Worm (Caenorhabditis elegans) whole organism, mixed stage, embryonic: Measurements from ENCODE around the gene clec-161.

ENCODE experiments used
- M03D4.4 ChIP-seq: sonication (generic microtip); optimal IDR thresholded peaks from 2 replicates; lab custom pipeline; 2017; ENCODE audit warnings: mild to moderate bottlenecking, missing genetic modification characterization, missing compliant biosample characterization
- bed-3 ChIP-seq: fragments of 200-800 bp; sonication (Bioruptor generic); optimal IDR thresholded peaks from 3 replicates; lab custom pipeline; 2018; ENCODE audit warnings: mild to moderate bottlenecking, missing genetic modification characterization, moderate library complexity, missing compliant biosample characterization
- blmp-1 ChIP-seq: fragments of 150-350 bp; optimal IDR thresholded peaks from 2 replicates; lab custom pipeline; 2014; ENCODE audit warnings: missing biosample characterization, missing genetic modification characterization
- ceh-39 ChIP-seq: fragments of 150-350 bp; optimal IDR thresholded peaks from 2 replicates; lab custom pipeline; 2014; ENCODE audit warnings: missing biosample characterization, missing genetic modification characterization
- ceh-43 ChIP-seq: fragments of 200-800 bp; sonication (Bioruptor generic); optimal IDR thresholded peaks from 2 replicates; lab custom pipeline; 2018; ENCODE audit warnings: mild to moderate bottlenecking, missing genetic modification characterization, moderate library complexity, missing compliant biosample characterization
- ceh-83 ChIP-seq: fragments of 200-800 bp; sonication (Bioruptor generic); optimal IDR thresholded peaks from 2 replicates; lab custom pipeline; 2018; ENCODE audit warnings: mild to moderate bottlenecking, missing genetic modification characterization, missing compliant biosample characterization
- ces-1 ChIP-seq: fragments of 150-350 bp; optimal IDR thresholded peaks from 2 replicates; lab custom pipeline; 2014; ENCODE audit warnings: missing biosample characterization, missing genetic modification reagents, missing genetic modification characterization
- cnd-1 ChIP-seq: fragments of 200-800 bp; sonication (Bioruptor generic); optimal IDR thresholded peaks from 2 replicates; lab custom pipeline; 2018; ENCODE audit warnings: mild to moderate bottlenecking, missing genetic modification characterization, missing compliant biosample characterization
- drap-1 ChIP-seq: fragments of 200-800 bp; sonication (Bioruptor generic); optimal IDR thresholded peaks from 3 replicates; lab custom pipeline; 2018; ENCODE audit warnings: mild to moderate bottlenecking, missing genetic modification characterization, missing compliant biosample characterization
- elt-1 ChIP-seq: sonication (generic microtip); optimal IDR thresholded peaks from 2 replicates; lab custom pipeline; 2017; ENCODE audit warnings: missing genetic modification characterization, mild to moderate bottlenecking, missing compliant biosample characterization, antibody characterized with exemption, moderate library complexity, borderline replicate concordance; ENCODE audit not compliant: insufficient read depth
- elt-3 ChIP-seq: fragments of 150-350 bp; optimal IDR thresholded peaks from 2 replicates; lab custom pipeline; 2014; ENCODE audit warnings: missing biosample characterization, missing genetic modification characterization
- flh-1 ChIP-seq: fragments of 200-800 bp; sonication (Bioruptor generic); optimal IDR thresholded peaks from 2 replicates; lab custom pipeline; 2018; ENCODE audit warnings: mild to moderate bottlenecking, missing genetic modification characterization, moderate library complexity, missing compliant biosample characterization
- ham-2 ChIP-seq: fragments of 200-800 bp; sonication (Bioruptor generic); optimal IDR thresholded peaks from 2 replicates; lab custom pipeline; 2018; ENCODE audit warnings: mild to moderate bottlenecking, missing genetic modification characterization, missing compliant biosample characterization
- hlh-1 ChIP-seq: fragments of 150-350 bp; optimal IDR thresholded peaks from 2 replicates; lab custom pipeline; 2014; ENCODE audit warnings: missing biosample characterization, missing genetic modification reagents, missing genetic modification characterization
- lin-13 ChIP-seq: fragments of 150-350 bp; optimal IDR thresholded peaks from 2 replicates; lab custom pipeline; 2014; ENCODE audit warnings: missing biosample characterization, missing genetic modification characterization
- lin-32 ChIP-seq: fragments of 200-800 bp; sonication (Bioruptor generic); optimal IDR thresholded peaks from 2 replicates; lab custom pipeline; 2018; ENCODE audit warnings: mild to moderate bottlenecking, missing genetic modification characterization, missing compliant biosample characterization
- lsy-2 ChIP-seq: fragments of 150-350 bp; optimal IDR thresholded peaks from 2 replicates; lab custom pipeline; 2014; ENCODE audit warnings: missing biosample characterization, missing genetic modification characterization
- mab-5 ChIP-seq: fragments of 150-350 bp; optimal IDR thresholded peaks from 2 replicates; lab custom pipeline; 2014; ENCODE audit warnings: missing biosample characterization, missing genetic modification characterization
- mep-1 ChIP-seq: fragments of 150-350 bp; optimal IDR thresholded peaks from 2 replicates; lab custom pipeline; 2017; ENCODE audit warnings: missing biosample characterization, missing genetic modification reagents, missing genetic modification characterization, inconsistent platforms
- mls-2 ChIP-seq: sonication (generic microtip); optimal IDR thresholded peaks from 2 replicates; lab custom pipeline; 2016; ENCODE audit warnings: mild to moderate bottlenecking, missing genetic modification characterization, moderate library complexity, missing compliant biosample characterization
- nhr-12 ChIP-seq: fragments of 150-350 bp; optimal IDR thresholded peaks from 2 replicates; lab custom pipeline; 2014; ENCODE audit warnings: missing biosample characterization, missing genetic modification characterization
- nhr-2 ChIP-seq: fragments of 150-350 bp; optimal IDR thresholded peaks from 2 replicates; lab custom pipeline; 2014; ENCODE audit warnings: missing biosample characterization, missing genetic modification characterization
- nhr-237 ChIP-seq: fragments of 150-350 bp; optimal IDR thresholded peaks from 2 replicates; lab custom pipeline; 2014; ENCODE audit warnings: missing biosample characterization, missing genetic modification characterization
- nhr-28 ChIP-seq: fragments of 150-350 bp; optimal IDR thresholded peaks from 2 replicates; lab custom pipeline; 2014; ENCODE audit warnings: missing biosample characterization, missing genetic modification characterization
- nhr-76 ChIP-seq: sonication (generic microtip); optimal IDR thresholded peaks from 2 replicates; lab custom pipeline; 2017; ENCODE audit warnings: missing biosample characterization, missing genetic modification characterization
- pha-4 ChIP-seq: fragments of 150-350 bp; optimal IDR thresholded peaks from 2 replicates; lab custom pipeline; 2018; ENCODE audit warnings: missing biosample characterization, missing genetic modification reagents, missing genetic modification characterization
- sem-2 ChIP-seq: fragments of 200-800 bp; sonication (Bioruptor generic); optimal IDR thresholded peaks from 2 replicates; lab custom pipeline; 2018; ENCODE audit warnings: mild to moderate bottlenecking, missing genetic modification characterization, missing compliant biosample characterization
- snpc-4 ChIP-seq: fragments of 150-350 bp; optimal IDR thresholded peaks from 2 replicates; lab custom pipeline; 2014; ENCODE audit warnings: missing biosample characterization, missing genetic modification characterization
- sptf-1 ChIP-seq: sonication (generic microtip); optimal IDR thresholded peaks from 2 replicates; lab custom pipeline; 2017; ENCODE audit warnings: mild to moderate bottlenecking, missing genetic modification characterization, moderate library complexity, missing compliant biosample characterization
- tbx-8 ChIP-seq: fragments of 200-800 bp; sonication (Bioruptor generic); optimal IDR thresholded peaks from 2 replicates; lab custom pipeline; 2018; ENCODE audit warnings: mild to moderate bottlenecking, missing genetic modification characterization, moderate library complexity, missing compliant biosample characterization
- unc-120 ChIP-seq: sonication (generic microtip); optimal IDR thresholded peaks from 2 replicates; lab custom pipeline; 2017; ENCODE audit warnings: missing genetic modification characterization, missing compliant biosample characterization; ENCODE audit not compliant: poor library complexity, severe bottlenecking
- unc-39 ChIP-seq: fragments of 150-350 bp; optimal IDR thresholded peaks from 2 replicates; lab custom pipeline; 2014; ENCODE audit warnings: missing biosample characterization, missing genetic modification characterization
- unc-62 ChIP-seq: fragments of 150-350 bp; optimal IDR thresholded peaks from 2 replicates; lab custom pipeline; 2014; ENCODE audit warnings: missing biosample characterization, missing genetic modification reagents, missing genetic modification characterization
- zip-8 ChIP-seq: fragments of 150-350 bp; optimal IDR thresholded peaks from 2 replicates; lab custom pipeline; 2014; ENCODE audit warnings: missing biosample characterization, missing genetic modification characterization
- ztf-11 ChIP-seq: fragments of 150-350 bp; optimal IDR thresholded peaks from 2 replicates; lab custom pipeline; 2014; ENCODE audit warnings: missing biosample characterization, missing genetic modification characterization

clec-161 gene

ce11 chrIII:9629855-9630254 lies 21.3 kb upstream of the clec-161 start, which contains the start of gene rpac-19:
rpac-19 (minus strand) TSS chrIII:9629885.
- no peak for TF ChIP-seq snpc-4 (tag; lab: Kevin White, UChicago)
- no peak for TF ChIP-seq elt-1 (tag; lab: Kevin White, UChicago)
- TF ChIP-seq bed-3: peak; percentile 47
- peak; percentile 9 for TF ChIP-seq sem-2 (GFP tag; lab: Kevin White, UChicago)
- no peak for TF ChIP-seq unc-39 (tag; lab: Kevin White, UChicago)
- TF ChIP-seq mab-5 (tag; lab: Kevin White, UChicago): peak; percentile 17
- TF ChIP-seq ztf-11 (tag; lab: Kevin White, UChicago): no peak
- peak; percentile 53 for TF ChIP-seq mls-2 (tag; lab: Kevin White, UChicago)
- TF ChIP-seq drap-1 (GFP tag; lab: Kevin White, UChicago): no peak
- TF ChIP-seq ham-2 (GFP tag; lab: Kevin White, UChicago): no peak
- peak; percentile 13 for TF ChIP-seq cnd-1 (tag; lab: Kevin White, UChicago)
- TF ChIP-seq zip-8: no peak
- peak; percentile 69 for TF ChIP-seq M03D4.4 (tag; lab: Kevin White, UChicago)
- TF ChIP-seq lin-32 (GFP tag; lab: Kevin White, UChicago): no peak
- peak; percentile 77 for TF ChIP-seq mep-1 (tag; lab: Kevin White, UChicago)
- TF ChIP-seq unc-62 (GFP tag; lab: Kevin White, UChicago): no peak
- no peak for TF ChIP-seq tbx-8 (GFP tag; lab: Kevin White, UChicago)
- TF ChIP-seq nhr-2 (tag; lab: Kevin White, UChicago): peak; percentile 19
- no peak for TF ChIP-seq nhr-28 (tag; lab: Kevin White, UChicago)
- peak; percentile 32 for TF ChIP-seq unc-120 (tag; lab: Kevin White, UChicago)
- TF ChIP-seq lin-13 (tag; lab: Kevin White, UChicago): no peak
- TF ChIP-seq hlh-1 (tag; lab: Kevin White, UChicago): no peak
- TF ChIP-seq nhr-12 (tag; lab: Kevin White, UChicago): no peak
- TF ChIP-seq ceh-83 (GFP tag; lab: Kevin White, UChicago): no peak
- TF ChIP-seq nhr-76 (tag; lab: Kevin White, UChicago): peak; percentile 20
- TF ChIP-seq ceh-43 (GFP tag; lab: Kevin White, UChicago): peak; percentile 47
- no peak for TF ChIP-seq nhr-237 (tag; lab: Kevin White, UChicago)
- no peak for TF ChIP-seq ces-1 (GFP tag; lab: Kevin White, UChicago)
- no peak for TF ChIP-seq elt-3 (tag; lab: Kevin White, UChicago)
- TF ChIP-seq sptf-1 (tag; lab: Kevin White, UChicago): peak; percentile 73
- no peak for TF ChIP-seq pha-4
- peak; percentile 30 for TF ChIP-seq lsy-2 (tag; lab: Kevin White, UChicago)
- no peak for TF ChIP-seq flh-1 (GFP tag; lab: Kevin White, UChicago)
- TF ChIP-seq ceh-39 (tag; lab: Kevin White, UChicago): peak; percentile 29
- peak; percentile 71 for TF ChIP-seq blmp-1 (tag; lab: Kevin White, UChicago)

- no peak for TF ChIP-seq sptf-1 (tag; lab: Kevin White, UChicago)
These were observed 20.5 kb upstream of the clec-161 start, which contains the start of gene tbg-1 for ce11 chrIII:9629054-9629453. tbg-1 (minus strand) TSS chrIII:9629154.

- TF ChIP-seq mep-1 (tag; lab: Kevin White, UChicago) (no peak), unc-120 (tag; lab: Kevin White, UChicago) (no peak), blmp-1 (tag; lab: Kevin White, UChicago) (no peak), unc-62 (GFP tag; lab: Kevin White, UChicago) (no peak), flh-1 (GFP tag; lab: Kevin White, UChicago) (no peak), drap-1 (GFP tag; lab: Kevin White, UChicago) (no peak)
These were observed 18.1 kb upstream of the clec-161 start for ce11 chrIII:9626602-9627001.

- TF ChIP-seq ceh-43 (GFP tag; lab: Kevin White, UChicago): no peak
- no peak for TF ChIP-seq nhr-28 (tag; lab: Kevin White, UChicago)
- TF ChIP-seq ham-2 (GFP tag; lab: Kevin White, UChicago): no peak
- no peak for TF ChIP-seq pha-4
- no peak for TF ChIP-seq cnd-1 (tag; lab: Kevin White, UChicago)
- TF ChIP-seq nhr-237 (tag; lab: Kevin White, UChicago): no peak
- TF ChIP-seq elt-1 (tag; lab: Kevin White, UChicago): no peak
- TF ChIP-seq M03D4.4 (tag; lab: Kevin White, UChicago): no peak
- TF ChIP-seq bed-3: no peak
- TF ChIP-seq ces-1 (GFP tag; lab: Kevin White, UChicago): no peak
- no peak for TF ChIP-seq zip-8
- TF ChIP-seq lin-13 (tag; lab: Kevin White, UChicago): no peak
- TF ChIP-seq nhr-12 (tag; lab: Kevin White, UChicago): no peak
- no peak for TF ChIP-seq ztf-11 (tag; lab: Kevin White, UChicago)
- TF ChIP-seq hlh-1 (tag; lab: Kevin White, UChicago): no peak
- no peak for TF ChIP-seq tbx-8 (GFP tag; lab: Kevin White, UChicago)
- no peak for TF ChIP-seq ceh-83 (GFP tag; lab: Kevin White, UChicago)
- no peak for TF ChIP-seq flh-1 (GFP tag; lab: Kevin White, UChicago)
- TF ChIP-seq nhr-76 (tag; lab: Kevin White, UChicago): no peak
These were observed 14.9 kb upstream of the clec-161 start for ce11 chrIII:9623460-9623859.
